Fruit fly (Drosophila melanogaster): Measurements from ENCODE around the gene CrebA.
A peak's percentile ranks its signal among the peaks of the same experiment; 100 is the strongest.

Gene CrebA

DNA sequence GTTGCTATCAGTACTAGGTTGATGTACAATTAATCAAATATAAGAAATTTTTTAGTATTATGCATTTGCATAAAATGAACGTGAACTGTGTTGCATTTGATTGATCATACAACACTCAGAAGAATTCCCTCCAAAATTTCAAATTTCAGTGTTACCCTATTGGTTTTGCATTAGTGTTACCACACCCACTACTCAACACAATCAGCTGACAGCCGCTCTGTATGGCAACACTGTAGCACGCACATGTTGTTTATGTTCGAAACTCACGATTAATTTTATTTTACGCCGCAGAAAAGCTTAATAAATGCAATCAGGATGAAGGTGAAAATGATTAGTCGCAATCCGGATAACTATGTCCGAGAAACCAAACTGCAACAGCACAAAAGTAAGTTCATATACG lies 36.5 kb upstream of the CrebA start, which contains the start of gene CG7275 (continued):
- peak; percentile 16; the same call in 1 of the 3 replicates for TF ChIP-seq row (GFP tag; IDR thresholded peaks at IDR 0.05)
- TF ChIP-seq CG18011 (GFP tag; optimal IDR thresholded peaks at IDR 0.05): peak; percentile 67
- peak; percentile 60 for TF ChIP-seq trem (tag; optimal IDR thresholded peaks at IDR 0.05)
- TF ChIP-seq CG10321 (GFP tag; IDR thresholded peaks at IDR 0.05): no peak
- TF ChIP-seq CG12236 (GFP tag; optimal IDR thresholded peaks at IDR 0.05): no peak
- TF ChIP-seq CG2875 (GFP tag; optimal IDR thresholded peaks at IDR 0.05): peak; percentile 3
- no peak for TF ChIP-seq Lpt (GFP tag; optimal IDR thresholded peaks at IDR 0.05)
- peak; percentile 52 for TF ChIP-seq Sin3A (optimal IDR thresholded peaks at IDR 0.05)
- peak; percentile 40 for TF ChIP-seq CG2116 (GFP tag; optimal IDR thresholded peaks at IDR 0.05)
- peak; percentile 75 for TF ChIP-seq Ets97D (GFP tag; optimal IDR thresholded peaks at IDR 0.05)
- TF ChIP-seq ci (GFP tag; IDR thresholded peaks at IDR 0.05): peak; percentile 42; the same call in 1 of the 3 replicates
- TF ChIP-seq Sry-δ (GFP tag; optimal IDR thresholded peaks at IDR 0.05): peak; percentile 4
- TF ChIP-seq CG6689 (GFP tag; IDR thresholded peaks at IDR 0.05): no peak
- TF ChIP-seq pzg (GFP tag; optimal IDR thresholded peaks at IDR 0.05): peak; percentile 92
- TF ChIP-seq NfI (GFP tag; optimal IDR thresholded peaks at IDR 0.05): peak; percentile 6
- peak; percentile 37; the same call in 2 of the 3 replicates for TF ChIP-seq CG16813 (GFP tag; IDR thresholded peaks at IDR 0.05; ENCODE audit: partially characterized antibody)
- TF ChIP-seq sug (tag; optimal IDR thresholded peaks at IDR 0.05): peak; percentile 18
- TF ChIP-seq lmd (GFP tag; IDR thresholded peaks at IDR 0.05): no peak
- TF ChIP-seq YL-1 (GFP tag; optimal IDR thresholded peaks at IDR 0.05): peak; percentile 71
- TF ChIP-seq ato (GFP tag; IDR thresholded peaks at IDR 0.05; ENCODE audit: partially characterized antibody): no peak
- peak; percentile 58 for TF ChIP-seq CG10267 (tag; optimal IDR thresholded peaks at IDR 0.05)
- no peak for TF ChIP-seq CG1647 (GFP tag; optimal IDR thresholded peaks at IDR 0.05)
- no peak for TF ChIP-seq CG6683 (GFP tag; optimal IDR thresholded peaks at IDR 0.05)
- peak; percentile 95 for TF ChIP-seq dm (GFP tag; optimal IDR thresholded peaks at IDR 0.05)
- TF ChIP-seq chn (GFP tag; optimal IDR thresholded peaks at IDR 0.05): no peak
- TF ChIP-seq CG3281 (GFP tag; optimal IDR thresholded peaks at IDR 0.05): peak; percentile 28
- no peak for TF ChIP-seq sqz (GFP tag; optimal IDR thresholded peaks at IDR 0.05)
- no peak for TF ChIP-seq Mad (GFP tag; optimal IDR thresholded peaks at IDR 0.05)
- no peak for TF ChIP-seq ab (GFP tag; optimal IDR thresholded peaks at IDR 0.05)
- peak; percentile 68 for TF ChIP-seq CG1603 (tag; optimal IDR thresholded peaks at IDR 0.05)
- peak; percentile 57 for TF ChIP-seq CG15514 (GFP tag; optimal IDR thresholded peaks at IDR 0.05)
- peak; percentile 43 for TF ChIP-seq sens (GFP tag)
- peak; percentile 5 for TF ChIP-seq CG12391 (tag; optimal IDR thresholded peaks at IDR 0.05)
- TF ChIP-seq nerfin-2 (GFP tag; IDR thresholded peaks at IDR 0.05; ENCODE audit: partially characterized antibody): peak; percentile 23; the same call in 1 of the 2 replicates
- no peak for TF ChIP-seq br (optimal IDR thresholded peaks at IDR 0.05)
- TF ChIP-seq CG10147 (GFP tag; optimal IDR thresholded peaks at IDR 0.05): no peak
- no peak for TF ChIP-seq Gsc (GFP tag; IDR thresholded peaks at IDR 0.05)
- no peak for TF ChIP-seq CG10431 (GFP tag; optimal IDR thresholded peaks at IDR 0.05)
- TF ChIP-seq Taf1 (GFP tag; IDR thresholded peaks at IDR 0.05): no peak
- TF ChIP-seq CG14710 (tag; optimal IDR thresholded peaks at IDR 0.05): peak; percentile 100
- TF ChIP-seq Chrac-16 (GFP tag; optimal IDR thresholded peaks at IDR 0.05): no peak
- peak; percentile 9 for TF ChIP-seq CG17829 (tag; optimal IDR thresholded peaks at IDR 0.05)
- peak; percentile 10 for TF ChIP-seq Asciz (GFP tag; optimal IDR thresholded peaks at IDR 0.05)
- TF ChIP-seq CG9215 (GFP tag; IDR thresholded peaks at IDR 0.05): no peak
- no peak for TF ChIP-seq ap (GFP tag; IDR thresholded peaks at IDR 0.05)
- no peak for TF ChIP-seq crol (GFP tag; IDR thresholded peaks at IDR 0.05)
- no peak for TF ChIP-seq grn (GFP tag; optimal IDR thresholded peaks at IDR 0.05)
- peak; percentile 17 for TF ChIP-seq gro (GFP tag; optimal IDR thresholded peaks at IDR 0.05)
- TF ChIP-seq Bteb2 (GFP tag; optimal IDR thresholded peaks at IDR 0.05): no peak
- TF ChIP-seq bbx (GFP tag; IDR thresholded peaks at IDR 0.05; ENCODE audit: partially characterized antibody): peak; percentile 52; the same call in 1 of the 2 replicates
- TF ChIP-seq Hmr (GFP tag; optimal IDR thresholded peaks at IDR 0.05): peak; percentile 11
- TF ChIP-seq MBD-R2 (GFP tag; IDR thresholded peaks at IDR 0.05): peak; percentile 91

Data from whole organism, embryonic.